Worm (Caenorhabditis elegans) whole organism, L3 larva: ENCODE measurements around the gene comt-2.

ENCODE experiments used
- aly-2 ChIP-seq: fragments of 150-350 bp; optimal IDR thresholded peaks from 2 replicates; lab custom pipeline; 2014; ENCODE audit warnings: missing biosample characterization, missing genetic modification characterization
- ceh-82 ChIP-seq: fragments of 150-350 bp; optimal IDR thresholded peaks from 2 replicates; lab custom pipeline; 2014; ENCODE audit warnings: missing biosample characterization, missing genetic modification characterization
- elt-2 ChIP-seq: sonication (generic microtip); optimal IDR thresholded peaks from 2 replicates; lab custom pipeline; 2016; ENCODE audit warnings: missing genetic modification reagents, mild to moderate bottlenecking, missing genetic modification characterization, missing compliant biosample characterization
- elt-3 ChIP-seq, 3 experiments: fragments of 150-350 bp in 1 of 3; sonication (generic microtip) in 2 of 3; optimal IDR thresholded peaks; 2 replicates in 2 of 3; 4 replicates in 1 of 3; lab custom pipeline; 2014 to 2017; ENCODE audit warnings: missing biosample characterization in 3 of 3, missing genetic modification characterization in 3 of 3
- fos-1 ChIP-seq: fragments of 150-350 bp; optimal IDR thresholded peaks from 2 replicates; lab custom pipeline; 2014; ENCODE audit warnings: missing biosample characterization, missing genetic modification characterization
- tbx-2 ChIP-seq: sonication (generic microtip); optimal IDR thresholded peaks from 2 replicates; lab custom pipeline; 2016; ENCODE audit warnings: mild to moderate bottlenecking, missing genetic modification characterization, missing compliant biosample characterization
- ztf-11 ChIP-seq: fragments of 150-350 bp; optimal IDR thresholded peaks from 2 replicates; lab custom pipeline; 2014; ENCODE audit warnings: missing biosample characterization, missing genetic modification characterization

DNA sequence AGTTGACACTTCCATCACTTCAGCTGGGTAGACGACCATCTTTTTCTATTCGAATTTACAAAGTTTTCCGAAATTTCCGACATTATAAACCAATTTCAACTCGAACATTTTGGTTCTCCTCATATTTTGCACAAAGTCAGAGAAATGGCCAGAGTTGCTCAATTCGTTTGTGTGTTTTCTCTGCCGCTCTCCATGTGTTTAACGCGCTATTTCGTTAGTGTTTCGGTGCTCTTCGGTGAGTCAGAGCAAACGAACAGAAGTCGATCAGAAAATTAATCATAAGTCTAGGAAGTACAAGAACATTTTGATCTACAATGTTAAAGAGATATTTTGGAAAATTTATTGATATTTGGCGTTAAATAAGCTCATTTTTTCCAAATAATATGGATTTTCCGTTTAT lies 14.4 kb upstream of the comt-2 start, which contains the start of gene srr-3:
- TF ChIP-seq elt-3 (tag; optimal IDR thresholded peaks at IDR 0.05; lab: Kevin White, UChicago) (no peak), ztf-11 (no peak), ceh-82 (tag; lab: Kevin White, UChicago) (no peak), fos-1 (tag; lab: Kevin White, UChicago) (no peak), elt-2 (tag; lab: Kevin White, UChicago) (no peak), tbx-2 (no peak), aly-2 (tag; lab: Kevin White, UChicago) (no peak)
